Worm (Caenorhabditis elegans): ENCODE data around the gene Y50D4A.1.

DNA sequence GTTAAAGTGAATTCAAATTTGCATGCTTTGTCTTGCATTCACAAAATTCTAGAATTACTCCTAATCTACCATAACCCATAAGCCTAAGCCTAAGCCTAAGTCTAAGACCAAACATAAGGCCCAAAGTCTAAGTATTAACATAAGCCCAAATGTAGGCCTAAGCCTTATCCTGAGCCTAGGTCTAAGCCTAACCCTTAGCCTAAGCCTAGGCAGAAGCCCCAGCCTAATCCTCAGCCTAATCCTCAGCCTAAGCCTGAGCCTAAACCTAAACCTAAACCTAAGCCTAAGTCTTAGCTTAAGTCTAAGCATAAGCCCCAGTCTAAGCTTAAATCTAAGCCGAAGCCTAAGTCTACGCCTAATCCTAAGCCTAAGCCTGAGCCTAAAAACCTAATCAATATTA, 37.1 kb upstream of the Y50D4A.1 start:
- TF ChIP-seq hlh-8 (tag; optimal IDR thresholded peaks at IDR 0.05) = no peak
- TF ChIP-seq pha-4 (tag; optimal IDR thresholded peaks at IDR 0.05) = no peak
- no peak for TF ChIP-seq rnt-1 (tag; optimal IDR thresholded peaks at IDR 0.05)
- TF ChIP-seq ama-1 (optimal IDR thresholded peaks at IDR 0.05) = no peak
- no peak for TF ChIP-seq hlh-13 (GFP tag; optimal IDR thresholded peaks at IDR 0.05)

All from whole organism, late embryonic.